Worm (Caenorhabditis elegans) whole organism, L2 larva: Measurements from ENCODE around the gene kcnl-3.
A peak's percentile ranks its signal among the peaks of the same experiment; 100 is the strongest.

Experiments
- C34F6.9 ChIP-seq: fragments of 150-350 bp; optimal IDR thresholded peaks from 2 replicates; lab custom pipeline; 2014; ENCODE audit warnings: missing biosample characterization, missing genetic modification characterization
- F13H6.1 ChIP-seq: sonication (generic microtip); optimal IDR thresholded peaks from 2 replicates; lab custom pipeline; 2016; ENCODE audit warnings: missing genetic modification characterization, missing compliant biosample characterization
- Y55F3AM.14 ChIP-seq: fragments of 200-800 bp; sonication (Bioruptor generic); optimal IDR thresholded peaks from 2 replicates; lab custom pipeline; 2018; ENCODE audit warnings: mild to moderate bottlenecking, missing genetic modification characterization, missing compliant biosample characterization
- alr-1 ChIP-seq: fragments of 150-350 bp; optimal IDR thresholded peaks from 2 replicates; lab custom pipeline; 2014; ENCODE audit warnings: missing biosample characterization, missing genetic modification characterization
- aly-2 ChIP-seq: fragments of 150-350 bp; optimal IDR thresholded peaks from 2 replicates; lab custom pipeline; 2014; ENCODE audit warnings: missing biosample characterization, missing genetic modification characterization
- blmp-1 ChIP-seq: sonication (generic microtip); optimal IDR thresholded peaks from 2 replicates; lab custom pipeline; 2017; ENCODE audit warnings: missing genetic modification characterization, mild to moderate bottlenecking, missing compliant biosample characterization, antibody characterized with exemption, moderate library complexity; ENCODE audit not compliant: insufficient read depth
- ceh-16 ChIP-seq: fragments of 150-350 bp; optimal IDR thresholded peaks from 2 replicates; lab custom pipeline; 2014; ENCODE audit warnings: missing biosample characterization, missing genetic modification characterization
- crh-2 ChIP-seq: sonication (generic microtip); optimal IDR thresholded peaks from 2 replicates; lab custom pipeline; 2017; ENCODE audit warnings: missing biosample characterization, missing genetic modification characterization
- dmd-4 ChIP-seq: sonication (generic microtip); optimal IDR thresholded peaks from 2 replicates; lab custom pipeline; 2017; ENCODE audit warnings: missing biosample characterization, missing genetic modification characterization
- elt-1 ChIP-seq: fragments of 150-350 bp; optimal IDR thresholded peaks from 2 replicates; lab custom pipeline; 2014; ENCODE audit warnings: missing biosample characterization, missing genetic modification characterization
- elt-3 ChIP-seq: sonication (generic microtip); optimal IDR thresholded peaks from 2 replicates; lab custom pipeline; 2017; ENCODE audit warnings: missing biosample characterization, missing genetic modification characterization
- fos-1 ChIP-seq: fragments of 150-350 bp; optimal IDR thresholded peaks from 2 replicates; lab custom pipeline; 2014; ENCODE audit warnings: missing biosample characterization, missing genetic modification characterization
- lin-11 ChIP-seq: fragments of 150-350 bp; sonication (generic microtip); optimal IDR thresholded peaks from 2 replicates; lab custom pipeline; 2014; ENCODE audit warnings: missing biosample characterization, missing genetic modification characterization, inconsistent platforms, mixed read lengths
- lin-13 ChIP-seq: fragments of 150-350 bp; optimal IDR thresholded peaks from 2 replicates; lab custom pipeline; 2014; ENCODE audit warnings: missing biosample characterization, missing genetic modification reagents, missing genetic modification characterization
- lin-39 ChIP-seq: fragments of 150-350 bp; optimal IDR thresholded peaks from 2 replicates; lab custom pipeline; 2014; ENCODE audit warnings: missing biosample characterization, missing genetic modification reagents, missing genetic modification characterization
- mab-5 ChIP-seq: fragments of 150-350 bp; optimal IDR thresholded peaks from 2 replicates; lab custom pipeline; 2014; ENCODE audit warnings: missing biosample characterization, missing genetic modification characterization
- mbf-1 ChIP-seq: sonication (generic microtip); optimal IDR thresholded peaks from 2 replicates; lab custom pipeline; 2017; ENCODE audit warnings: missing biosample characterization, missing genetic modification characterization
- nhr-10 ChIP-seq: sonication (generic microtip); optimal IDR thresholded peaks from 2 replicates; lab custom pipeline; 2017; ENCODE audit warnings: missing biosample characterization, missing genetic modification characterization
- nhr-129 ChIP-seq: fragments of 150-350 bp; optimal IDR thresholded peaks from 2 replicates; lab custom pipeline; 2014; ENCODE audit warnings: missing biosample characterization, missing genetic modification characterization
- nhr-237 ChIP-seq: fragments of 150-350 bp; optimal IDR thresholded peaks from 2 replicates; lab custom pipeline; 2014; ENCODE audit warnings: missing biosample characterization, missing genetic modification characterization
- nhr-25 ChIP-seq: fragments of 150-350 bp; sonication (generic microtip); optimal IDR thresholded peaks from 3 replicates; lab custom pipeline; 2014; ENCODE audit warnings: missing biosample characterization, missing genetic modification characterization
- nhr-77 ChIP-seq: fragments of 150-350 bp; optimal IDR thresholded peaks from 2 replicates; lab custom pipeline; 2014; ENCODE audit warnings: missing biosample characterization, missing genetic modification characterization
- peb-1 ChIP-seq: fragments of 150-350 bp; optimal IDR thresholded peaks from 2 replicates; lab custom pipeline; 2014; ENCODE audit warnings: missing biosample characterization, missing genetic modification characterization
- sem-4 ChIP-seq: fragments of 150-350 bp; optimal IDR thresholded peaks from 2 replicates; lab custom pipeline; 2014; ENCODE audit warnings: missing biosample characterization, missing genetic modification reagents, missing genetic modification characterization
- sma-3 ChIP-seq: sonication (generic microtip); optimal IDR thresholded peaks from 2 replicates; lab custom pipeline; 2016; ENCODE audit warnings: missing genetic modification reagents, missing genetic modification characterization, missing compliant biosample characterization
- sma-9 ChIP-seq, 2 experiments: fragments of 150-350 bp in 1 of 2; sonication (generic microtip) in 1 of 2; optimal IDR thresholded peaks; 2 replicates each; lab custom pipeline; 2014 to 2016; ENCODE audit warnings: missing genetic modification characterization in 2 of 2, mild to moderate bottlenecking in 1 of 2, missing biosample characterization in 1 of 2, missing compliant biosample characterization in 1 of 2, missing genetic modification reagents in 1 of 2, moderate library complexity in 1 of 2
- snpc-4 ChIP-seq: fragments of 150-350 bp; optimal IDR thresholded peaks from 2 replicates; lab custom pipeline; 2014; ENCODE audit warnings: missing biosample characterization, missing genetic modification characterization
- unc-39 ChIP-seq: fragments of 150-350 bp; optimal IDR thresholded peaks from 2 replicates; lab custom pipeline; 2014; ENCODE audit warnings: missing biosample characterization, missing genetic modification characterization
- unc-55 ChIP-seq: fragments of 150-350 bp; sonication (generic microtip); optimal IDR thresholded peaks from 3 replicates; lab custom pipeline; 2014; ENCODE audit warnings: missing biosample characterization, missing genetic modification reagents, missing genetic modification characterization
- unc-62 ChIP-seq: fragments of 150-350 bp; optimal IDR thresholded peaks from 2 replicates; lab custom pipeline; 2014; ENCODE audit warnings: missing biosample characterization, missing genetic modification reagents, missing genetic modification characterization
- zag-1 ChIP-seq: fragments of 150-350 bp; optimal IDR thresholded peaks from 2 replicates; lab custom pipeline; 2014; ENCODE audit warnings: missing biosample characterization, missing genetic modification characterization
- ztf-4 ChIP-seq: fragments of 150-350 bp; optimal IDR thresholded peaks from 2 replicates; lab custom pipeline; 2014; ENCODE audit warnings: missing biosample characterization, missing genetic modification characterization

Gene kcnl-3

ce11 chrX:5344287-5344686, 42.4 kb upstream of the kcnl-3 start, which contains the start of gene C26B9.1:
TSS of gene C26B9.1 (plus strand) at chrX:5344587.
- TF ChIP-seq lin-13 (GFP tag; lab: Kevin White, UChicago) (no peak), sma-9 (GFP tag; optimal IDR thresholded peaks at IDR 0.05; lab: Kevin White, UChicago) (peak; percentile 24), sma-9 (tag; optimal IDR thresholded peaks at IDR 0.05; lab: Kevin White, UChicago) (no peak), nhr-77 (tag; lab: Kevin White, UChicago) (no peak), sma-3 (GFP tag; lab: Kevin White, UChicago) (no peak), C34F6.9 (tag; lab: Kevin White, UChicago) (peak; percentile 14), ztf-4 (tag; lab: Kevin White, UChicago) (no peak)

ce11 chrX:5346303-5346702, 40.4 kb upstream of the kcnl-3 start:
- TF ChIP-seq blmp-1 (tag; lab: Kevin White, UChicago) (no peak), fos-1 (tag; lab: Kevin White, UChicago) (peak; percentile 10), Y55F3AM.14 (GFP tag; lab: Kevin White, UChicago) (no peak)

ce11 chrX:5347856-5348255, 38.8 kb upstream of the kcnl-3 start:
- TF ChIP-seq elt-1 (tag; lab: Kevin White, UChicago) (no peak), nhr-25 (no peak), nhr-10 (tag; lab: Kevin White, UChicago) (no peak), lin-39 (no peak), lin-13 (GFP tag; lab: Kevin White, UChicago) (no peak), zag-1 (tag; lab: Kevin White, UChicago) (peak; percentile 13)

ce11 chrX:5348529-5349148, 38.0 kb upstream of the kcnl-3 start, which contains the start of gene syx-3:
TSS of gene syx-3 (plus strand) at chrX:5349098.
- TF ChIP-seq C34F6.9 (tag; lab: Kevin White, UChicago) (no peak), Y55F3AM.14 (GFP tag; lab: Kevin White, UChicago) (no peak), peb-1 (tag; lab: Kevin White, UChicago) (no peak), lin-13 (GFP tag; lab: Kevin White, UChicago) (no peak), sma-9 (GFP tag; optimal IDR thresholded peaks at IDR 0.05; lab: Kevin White, UChicago) (no peak), sma-9 (tag; optimal IDR thresholded peaks at IDR 0.05; lab: Kevin White, UChicago) (no peak), nhr-237 (tag; lab: Kevin White, UChicago) (no peak), unc-39 (tag; lab: Kevin White, UChicago) (no peak)

ce11 chrX:5354022-5354876, 32.4 kb upstream of the kcnl-3 start, which contains the start of gene pfn-2:
TSS of gene pfn-2 (minus strand) at chrX:5354072.
- peak; percentile 44 for TF ChIP-seq unc-55 (GFP tag; lab: Kevin White, UChicago)
- no peak for TF ChIP-seq mbf-1 (tag; lab: Kevin White, UChicago)
- peak; percentile 3 for TF ChIP-seq crh-2 (tag; lab: Kevin White, UChicago)
- no peak for TF ChIP-seq elt-3 (tag; lab: Kevin White, UChicago)
- no peak for TF ChIP-seq unc-62 (GFP tag; lab: Kevin White, UChicago)
- TF ChIP-seq fos-1 (tag; lab: Kevin White, UChicago) = peak; percentile 16
- TF ChIP-seq snpc-4 (tag; lab: Kevin White, UChicago) = peak; percentile 21
- TF ChIP-seq F13H6.1 (tag; lab: Kevin White, UChicago) = peak; percentile 29
- no peak for TF ChIP-seq sem-4 (tag; lab: Kevin White, UChicago)
- TF ChIP-seq mab-5 (tag; lab: Kevin White, UChicago) = no peak

- TF ChIP-seq C34F6.9 (tag; lab: Kevin White, UChicago) = peak; percentile 9
- peak; percentile 2 for TF ChIP-seq F13H6.1 (tag; lab: Kevin White, UChicago)
- peak; percentile 23 for TF ChIP-seq nhr-129
- TF ChIP-seq mab-5 (tag; lab: Kevin White, UChicago) = no peak
- peak; percentile 41 for TF ChIP-seq crh-2 (tag; lab: Kevin White, UChicago)
- TF ChIP-seq nhr-10 (tag; lab: Kevin White, UChicago) = no peak
- no peak for TF ChIP-seq dmd-4 (tag; lab: Kevin White, UChicago)
- TF ChIP-seq alr-1 = no peak
- no peak for TF ChIP-seq unc-55 (GFP tag; lab: Kevin White, UChicago)
- TF ChIP-seq aly-2 (tag; lab: Kevin White, UChicago) = no peak
- peak; percentile 7 for TF ChIP-seq lin-11 (tag; lab: Kevin White, UChicago)
- no peak for TF ChIP-seq sem-4 (tag; lab: Kevin White, UChicago)
- no peak for TF ChIP-seq ceh-16 (tag; lab: Kevin White, UChicago)
These were observed 31.4 kb upstream of the kcnl-3 start for ce11 chrX:5355253-5355652.
